Worm (Caenorhabditis elegans) whole organism, L1 larva: ENCODE data around the gene T04A8.8.

Source experiments
- C16A3.4 ChIP-seq: fragments of 150-350 bp; optimal IDR thresholded peaks from 2 replicates; lab custom pipeline; 2014; ENCODE audit warnings: missing biosample characterization, missing genetic modification characterization
- ceh-82 ChIP-seq, 3 experiments: fragments of 150-350 bp in 1 of 3; sonication (generic microtip) in 2 of 3; optimal IDR thresholded peaks; 2 replicates each; lab custom pipeline; 2014 to 2017; ENCODE audit warnings: missing biosample characterization in 3 of 3, missing genetic modification characterization in 3 of 3
- ces-1 ChIP-seq: fragments of 150-350 bp; optimal IDR thresholded peaks from 2 replicates; lab custom pipeline; 2014; ENCODE audit warnings: missing biosample characterization, missing genetic modification reagents, missing genetic modification characterization
- dpl-1 ChIP-seq, 3 experiments: fragments of 150-350 bp in 2 of 3; sonication (generic microtip) in 1 of 3; optimal IDR thresholded peaks; 2 replicates each; lab custom pipeline; 2014 to 2017; ENCODE audit warnings: missing biosample characterization in 3 of 3, missing genetic modification characterization in 3 of 3, missing genetic modification reagents in 3 of 3
- egl-27 ChIP-seq, 2 experiments: fragments of 150-350 bp in 1 of 2; sonication (generic microtip); optimal IDR thresholded peaks; 3 replicates each; lab custom pipeline; 2017 to 2018; ENCODE audit warnings: missing biosample characterization in 2 of 2, missing genetic modification characterization in 2 of 2, missing genetic modification reagents in 2 of 2
- fos-1 ChIP-seq: fragments of 150-350 bp; optimal IDR thresholded peaks from 2 replicates; lab custom pipeline; 2014; ENCODE audit warnings: missing biosample characterization, missing genetic modification characterization
- lin-39 ChIP-seq: fragments of 150-350 bp; optimal IDR thresholded peaks from 2 replicates; lab custom pipeline; 2014; ENCODE audit warnings: missing biosample characterization, missing genetic modification reagents, missing genetic modification characterization
- nhr-11 ChIP-seq: fragments of 150-350 bp; optimal IDR thresholded peaks from 2 replicates; lab custom pipeline; 2014; ENCODE audit warnings: missing biosample characterization, missing genetic modification characterization
- skn-1 ChIP-seq: fragments of 150-350 bp; optimal IDR thresholded peaks from 2 replicates; lab custom pipeline; 2014; ENCODE audit warnings: missing biosample characterization, missing genetic modification characterization
- sptf-1 ChIP-seq: fragments of 150-350 bp; optimal IDR thresholded peaks from 2 replicates; lab custom pipeline; 2014; ENCODE audit warnings: missing biosample characterization, missing genetic modification characterization
- unc-86 ChIP-seq: sonication (generic microtip); optimal IDR thresholded peaks from 2 replicates; lab custom pipeline; 2016; ENCODE audit warnings: missing genetic modification characterization, missing compliant biosample characterization
- unc-98 ChIP-seq: fragments of 200-800 bp; sonication (Bioruptor generic); IDR thresholded peaks from 2 replicates; pipeline ENCODE4 v1.3.6; 2022; ENCODE audit warnings: missing genetic modification characterization, missing compliant biosample characterization

ce11 chrIII:4696903-4697302 lies 3.1 kb downstream of the T04A8.8 start:
- no peak for TF ChIP-seq dpl-1 (GFP tag; optimal IDR thresholded peaks at IDR 0.05; lab: Kevin White, UChicago)
- no peak for TF ChIP-seq egl-27 (tag; optimal IDR thresholded peaks at IDR 0.05; lab: Kevin White, UChicago)
- no peak for TF ChIP-seq fos-1 (tag; lab: Kevin White, UChicago)
- TF ChIP-seq lin-39 (tag; lab: Kevin White, UChicago), result no peak
- TF ChIP-seq nhr-11 (tag; lab: Kevin White, UChicago), result no peak
- TF ChIP-seq sptf-1 (tag; lab: Kevin White, UChicago), result no peak
- no peak for TF ChIP-seq skn-1
- no peak for TF ChIP-seq unc-98
- no peak for TF ChIP-seq C16A3.4 (tag; lab: Kevin White, UChicago)
- no peak for TF ChIP-seq unc-86 (tag; lab: Kevin White, UChicago)
- TF ChIP-seq ces-1 (GFP tag; lab: Kevin White, UChicago), result no peak
- TF ChIP-seq ceh-82 (tag; optimal IDR thresholded peaks at IDR 0.05; lab: Kevin White, UChicago), result no peak
